Worm (Caenorhabditis elegans): Measurements from ENCODE around the gene chtb-2.

ce11 chrIII:6453665-6454064 is 29.4 kb upstream of the chtb-2 start:
- TF ChIP-seq unc-39 (tag; optimal IDR thresholded peaks at IDR 0.05) (no peak), fkh-10 (GFP tag; optimal IDR thresholded peaks at IDR 0.05) (peak; percentile 7), mdl-1 (tag; optimal IDR thresholded peaks at IDR 0.05) (peak in 1 of 2 experiments; percentile 66), nhr-77 (tag; optimal IDR thresholded peaks at IDR 0.05) (peak; percentile 72), T20F7.1 (GFP tag; optimal IDR thresholded peaks at IDR 0.05) (peak; percentile 62)
